Worm (Caenorhabditis elegans) whole organism, L3 larva: ENCODE results near the gene C01G10.9.

Experiments used
- ZK546.5 ChIP-seq: sonication (generic microtip); optimal IDR thresholded peaks from 2 replicates; lab custom pipeline; 2017; ENCODE audit warnings: missing biosample characterization, missing genetic modification characterization
- aly-2 ChIP-seq: fragments of 150-350 bp; optimal IDR thresholded peaks from 2 replicates; lab custom pipeline; 2014; ENCODE audit warnings: missing biosample characterization, missing genetic modification characterization
- ceh-16 ChIP-seq: sonication (generic microtip); optimal IDR thresholded peaks from 2 replicates; lab custom pipeline; 2017; ENCODE audit warnings: missing biosample characterization, missing genetic modification characterization
- ceh-82 ChIP-seq: fragments of 150-350 bp; optimal IDR thresholded peaks from 2 replicates; lab custom pipeline; 2014; ENCODE audit warnings: missing biosample characterization, missing genetic modification characterization
- daf-12 ChIP-seq: fragments of 150-350 bp; optimal IDR thresholded peaks from 2 replicates; lab custom pipeline; 2014; ENCODE audit warnings: missing biosample characterization, missing genetic modification reagents, missing genetic modification characterization
- egl-27 ChIP-seq: sonication (generic microtip); optimal IDR thresholded peaks from 4 replicates; lab custom pipeline; 2017; ENCODE audit warnings: missing biosample characterization, missing genetic modification reagents, missing genetic modification characterization
- elt-1 ChIP-seq: fragments of 150-350 bp; optimal IDR thresholded peaks from 2 replicates; lab custom pipeline; 2014; ENCODE audit warnings: missing biosample characterization, missing genetic modification characterization
- elt-2 ChIP-seq: sonication (generic microtip); optimal IDR thresholded peaks from 2 replicates; lab custom pipeline; 2016; ENCODE audit warnings: missing genetic modification reagents, mild to moderate bottlenecking, missing genetic modification characterization, missing compliant biosample characterization
- elt-3 ChIP-seq, 3 experiments: fragments of 150-350 bp in 1 of 3; sonication (generic microtip) in 2 of 3; optimal IDR thresholded peaks; 2 replicates in 2 of 3; 4 replicates in 1 of 3; lab custom pipeline; 2014 to 2017; ENCODE audit warnings: missing biosample characterization in 3 of 3, missing genetic modification characterization in 3 of 3
- eor-1 ChIP-seq, 2 experiments: fragments of 150-350 bp; optimal IDR thresholded peaks; 2 replicates each; lab custom pipeline; 2014 to 2018; ENCODE audit warnings: missing biosample characterization in 2 of 2, missing genetic modification characterization in 2 of 2
- fkh-2 ChIP-seq: fragments of 150-350 bp; optimal IDR thresholded peaks from 2 replicates; lab custom pipeline; 2014; ENCODE audit warnings: missing biosample characterization, missing genetic modification reagents, missing genetic modification characterization
- fos-1 ChIP-seq: fragments of 150-350 bp; optimal IDR thresholded peaks from 2 replicates; lab custom pipeline; 2014; ENCODE audit warnings: missing biosample characterization, missing genetic modification characterization
- hmg-11 ChIP-seq: sonication (generic microtip); optimal IDR thresholded peaks from 2 replicates; lab custom pipeline; 2016; ENCODE audit warnings: missing genetic modification characterization, missing compliant biosample characterization
- jun-1 ChIP-seq: fragments of 150-350 bp; optimal IDR thresholded peaks from 2 replicates; lab custom pipeline; 2014; ENCODE audit warnings: missing biosample characterization, missing genetic modification reagents, missing genetic modification characterization
- lin-15B ChIP-seq: fragments of 150-350 bp; optimal IDR thresholded peaks from 2 replicates; lab custom pipeline; 2014; ENCODE audit warnings: missing biosample characterization, missing genetic modification characterization
- lin-39 ChIP-seq: fragments of 150-350 bp; optimal IDR thresholded peaks from 2 replicates; lab custom pipeline; 2018; ENCODE audit warnings: missing biosample characterization, missing genetic modification reagents, missing genetic modification characterization
- lsy-12 ChIP-seq: sonication (generic microtip); optimal IDR thresholded peaks from 2 replicates; lab custom pipeline; 2016; ENCODE audit warnings: mild to moderate bottlenecking, missing genetic modification characterization, missing compliant biosample characterization
- mdl-1 ChIP-seq: fragments of 150-350 bp; optimal IDR thresholded peaks from 2 replicates; lab custom pipeline; 2014; ENCODE audit warnings: missing biosample characterization, missing genetic modification characterization
- mml-1 ChIP-seq: fragments of 150-350 bp; sonication (generic microtip); optimal IDR thresholded peaks from 3 replicates; lab custom pipeline; 2014; ENCODE audit warnings: missing biosample characterization, missing genetic modification characterization
- nfya-1 ChIP-seq: sonication (generic microtip); optimal IDR thresholded peaks from 2 replicates; lab custom pipeline; 2017; ENCODE audit warnings: missing genetic modification characterization, mild to moderate bottlenecking, missing compliant biosample characterization, antibody characterized with exemption, moderate library complexity; ENCODE audit not compliant: insufficient read depth
- nhr-12 ChIP-seq: fragments of 150-350 bp; optimal IDR thresholded peaks from 2 replicates; lab custom pipeline; 2014; ENCODE audit warnings: missing biosample characterization, missing genetic modification characterization
- nhr-23 ChIP-seq: fragments of 150-350 bp; optimal IDR thresholded peaks from 2 replicates; lab custom pipeline; 2014; ENCODE audit warnings: missing biosample characterization, missing genetic modification reagents, missing genetic modification characterization
- nhr-28 ChIP-seq: fragments of 150-350 bp; optimal IDR thresholded peaks from 2 replicates; lab custom pipeline; 2014; ENCODE audit warnings: missing biosample characterization, missing genetic modification characterization
- nhr-43 ChIP-seq: sonication (generic microtip); optimal IDR thresholded peaks from 2 replicates; lab custom pipeline; 2016; ENCODE audit warnings: mild to moderate bottlenecking, missing genetic modification characterization, missing compliant biosample characterization; ENCODE audit not compliant: poor library complexity, severe bottlenecking
- nhr-76 ChIP-seq: fragments of 150-350 bp; sonication (generic microtip); optimal IDR thresholded peaks from 5 replicates; lab custom pipeline; 2014; ENCODE audit warnings: missing biosample characterization, missing genetic modification characterization
- nhr-77 ChIP-seq: fragments of 150-350 bp; optimal IDR thresholded peaks from 2 replicates; lab custom pipeline; 2014; ENCODE audit warnings: missing biosample characterization, missing genetic modification characterization
- pha-4 ChIP-seq: fragments of 150-350 bp; optimal IDR thresholded peaks from 2 replicates; lab custom pipeline; 2014; ENCODE audit warnings: missing biosample characterization, missing genetic modification reagents, missing genetic modification characterization
- pqm-1 ChIP-seq: fragments of 150-350 bp; optimal IDR thresholded peaks from 2 replicates; lab custom pipeline; 2017; ENCODE audit warnings: missing biosample characterization, missing genetic modification characterization, inconsistent platforms
- skn-1 ChIP-seq: fragments of 150-350 bp; optimal IDR thresholded peaks from 2 replicates; lab custom pipeline; 2014; ENCODE audit warnings: missing biosample characterization, missing genetic modification characterization
- snpc-4 ChIP-seq: fragments of 150-350 bp; optimal IDR thresholded peaks from 2 replicates; lab custom pipeline; 2014; ENCODE audit warnings: missing biosample characterization, missing genetic modification characterization
- tbx-2 ChIP-seq: sonication (generic microtip); optimal IDR thresholded peaks from 2 replicates; lab custom pipeline; 2016; ENCODE audit warnings: mild to moderate bottlenecking, missing genetic modification characterization, missing compliant biosample characterization
- unc-39 ChIP-seq: sonication (generic microtip); optimal IDR thresholded peaks from 4 replicates; lab custom pipeline; 2017; ENCODE audit warnings: missing biosample characterization, missing genetic modification characterization
- unc-62 ChIP-seq: fragments of 150-350 bp; sonication (generic microtip); optimal IDR thresholded peaks from 4 replicates; lab custom pipeline; 2014; ENCODE audit warnings: missing biosample characterization, missing genetic modification reagents, missing genetic modification characterization
- zag-1 ChIP-seq: fragments of 150-350 bp; optimal IDR thresholded peaks from 2 replicates; lab custom pipeline; 2014; ENCODE audit warnings: missing biosample characterization, missing genetic modification characterization
- ztf-4 ChIP-seq: fragments of 150-350 bp; optimal IDR thresholded peaks from 2 replicates; lab custom pipeline; 2014; ENCODE audit warnings: missing biosample characterization, missing genetic modification characterization

The C01G10.9 gene

DNA sequence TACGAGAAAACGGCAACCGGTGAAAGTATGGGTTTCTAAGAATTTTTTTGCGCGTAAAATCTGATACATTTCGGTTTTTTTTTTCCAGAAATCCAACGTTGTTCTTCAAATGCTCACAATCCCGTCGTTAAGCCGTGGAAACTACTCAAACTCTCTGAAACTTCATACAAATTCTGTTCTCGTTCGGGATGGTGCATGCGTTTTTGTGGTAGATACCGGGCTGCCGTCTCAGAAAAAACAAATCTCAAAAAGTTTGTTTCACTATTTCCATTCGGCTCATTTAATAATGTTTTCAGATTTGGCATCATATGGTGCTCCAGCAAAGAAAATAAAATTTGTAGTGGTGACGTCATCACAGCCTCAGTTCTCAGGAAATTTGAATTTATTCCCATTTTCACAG lies 27.6 kb upstream of the C01G10.9 start:
- no peak for TF ChIP-seq eor-1 (tag; optimal IDR thresholded peaks at IDR 0.05; lab: Kevin White, UChicago)
- no peak for TF ChIP-seq nhr-23
- TF ChIP-seq ztf-4 (tag; lab: Kevin White, UChicago): no peak
- no peak for TF ChIP-seq elt-3 (tag; optimal IDR thresholded peaks at IDR 0.05; lab: Kevin White, UChicago)
- TF ChIP-seq jun-1 (tag; lab: Kevin White, UChicago): no peak
- no peak for TF ChIP-seq pqm-1 (tag; lab: Kevin White, UChicago)
- no peak for TF ChIP-seq lsy-12 (tag; lab: Kevin White, UChicago)

DNA sequence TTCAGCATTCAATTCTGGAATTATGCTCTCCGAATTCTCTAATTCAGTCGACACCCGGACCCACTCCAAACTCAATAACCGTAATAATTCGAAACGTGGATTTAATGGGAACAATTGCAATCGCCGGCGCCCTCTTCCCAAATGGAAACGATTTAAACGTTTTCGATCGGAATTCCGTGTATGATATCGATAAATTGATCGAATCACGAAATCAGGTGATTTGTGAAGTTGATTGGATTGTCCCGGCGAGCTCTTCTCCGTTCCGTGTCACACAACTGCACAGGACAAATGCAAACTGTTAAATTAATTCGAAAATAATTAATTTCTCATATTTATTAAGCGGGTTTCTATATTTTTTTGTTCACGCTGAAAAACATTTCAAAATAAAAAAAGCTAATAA lies 26.5 kb upstream of the C01G10.9 start, which contains the start of gene C25D7.16:
TSS of gene C25D7.16 (plus strand) at position 301 of the 400 bp plus-strand sequence.
- TF ChIP-seq elt-2 (tag; lab: Kevin White, UChicago) (no peak), lsy-12 (tag; lab: Kevin White, UChicago) (no peak), zag-1 (tag; lab: Kevin White, UChicago) (no peak), pha-4 (no peak), skn-1 (tag; lab: Kevin White, UChicago) (no peak), mml-1 (tag; lab: Kevin White, UChicago) (no peak), elt-1 (no peak), eor-1 (tag; optimal IDR thresholded peaks at IDR 0.05; lab: Kevin White, UChicago) (no peak), unc-62 (GFP tag; lab: Kevin White, UChicago) (no peak)

ce11 chrV:15056346-15056839 lies 25.9 kb upstream of the C01G10.9 start:
- no peak for TF ChIP-seq nhr-28 (tag; lab: Kevin White, UChicago)
- no peak for TF ChIP-seq hmg-11 (tag; lab: Kevin White, UChicago)
- TF ChIP-seq nfya-1 (tag; lab: Kevin White, UChicago): no peak
- TF ChIP-seq lin-15B (tag; lab: Kevin White, UChicago): no peak
- TF ChIP-seq pha-4: no peak
- TF ChIP-seq egl-27 (tag; lab: Kevin White, UChicago): no peak
- no peak for TF ChIP-seq daf-12 (tag; lab: Kevin White, UChicago)
- no peak for TF ChIP-seq snpc-4 (tag; lab: Kevin White, UChicago)
- TF ChIP-seq fkh-2 (tag; lab: Kevin White, UChicago): no peak
- no peak for TF ChIP-seq eor-1 (tag; optimal IDR thresholded peaks at IDR 0.05; lab: Kevin White, UChicago)
- no peak for TF ChIP-seq nhr-76 (tag; lab: Kevin White, UChicago)
- no peak for TF ChIP-seq nhr-43 (tag; lab: Kevin White, UChicago)
- no peak for TF ChIP-seq elt-1
- TF ChIP-seq unc-62 (GFP tag; lab: Kevin White, UChicago): no peak
- no peak for TF ChIP-seq ztf-4 (tag; lab: Kevin White, UChicago)
- TF ChIP-seq tbx-2 (tag; lab: Kevin White, UChicago): no peak
- TF ChIP-seq ZK546.5 (tag; lab: Kevin White, UChicago): no peak

- TF ChIP-seq snpc-4 (tag; lab: Kevin White, UChicago) (no peak), nhr-12 (tag; lab: Kevin White, UChicago) (no peak), fos-1 (tag; lab: Kevin White, UChicago) (no peak), nhr-76 (tag; lab: Kevin White, UChicago) (no peak), ceh-82 (tag; lab: Kevin White, UChicago) (no peak), eor-1 (tag; optimal IDR thresholded peaks at IDR 0.05; lab: Kevin White, UChicago) (no peak), mdl-1 (tag; lab: Kevin White, UChicago) (no peak), nhr-77 (no peak), aly-2 (tag; lab: Kevin White, UChicago) (no peak)
These were observed 24.6 kb upstream of the C01G10.9 start for ce11 chrV:15057724-15058123.

ce11 chrV:15058423-15058822 lies 23.9 kb upstream of the C01G10.9 start:
- TF ChIP-seq lin-39 (tag; lab: Kevin White, UChicago) (no peak), ceh-16 (tag; lab: Kevin White, UChicago) (no peak), eor-1 (tag; optimal IDR thresholded peaks at IDR 0.05; lab: Kevin White, UChicago) (no peak), nhr-28 (tag; lab: Kevin White, UChicago) (no peak), unc-39 (no peak)
- TF ChIP-seq, all 47 proteins: peak for 0
